Fruit fly (Drosophila melanogaster) whole organism, adult: ENCODE results near the gene CG4613.

Experiments
- CG11617 ChIP-seq: fragments of 200-800 bp; sonication (Bioruptor generic); optimal IDR thresholded peaks from 2 replicates; lab custom pipeline; 2017; ENCODE audit warnings: mild to moderate bottlenecking, missing biosample characterization, missing genetic modification reagents, missing genetic modification characterization
- CG12768 ChIP-seq: fragments of 200-800 bp; sonication (Bioruptor generic); optimal IDR thresholded peaks from 2 replicates; lab custom pipeline; 2017; ENCODE audit warnings: missing biosample characterization, missing genetic modification characterization, mild to moderate bottlenecking, moderate library complexity, missing genetic modification reagents
- CG14711 ChIP-seq: fragments of 200-800 bp; sonication (Bioruptor generic); optimal IDR thresholded peaks from 2 replicates; lab custom pipeline; 2018; ENCODE audit warnings: missing biosample characterization, mild to moderate bottlenecking, missing genetic modification characterization, moderate library complexity
- CG1620 ChIP-seq: fragments of 200-800 bp; sonication (Bioruptor generic); optimal IDR thresholded peaks from 2 replicates; lab custom pipeline; 2016; ENCODE audit warnings: missing biosample characterization, missing genetic modification characterization
- CG33017 ChIP-seq: fragments of 200-800 bp; sonication (Bioruptor generic); optimal IDR thresholded peaks from 2 replicates; lab custom pipeline; 2018; ENCODE audit warnings: missing biosample characterization, mild to moderate bottlenecking, missing genetic modification characterization, moderate library complexity
- CG5204 ChIP-seq: fragments of 200-800 bp; sonication (Bioruptor generic); optimal IDR thresholded peaks from 2 replicates; lab custom pipeline; 2016; ENCODE audit warnings: missing biosample characterization, missing genetic modification characterization
- CG7045 ChIP-seq: fragments of 200-800 bp; sonication (Bioruptor generic); optimal IDR thresholded peaks from 2 replicates; lab custom pipeline; 2017; ENCODE audit warnings: missing biosample characterization, mild to moderate bottlenecking, missing genetic modification characterization
- CG7101 ChIP-seq: fragments of 200-800 bp; sonication (Bioruptor generic); optimal IDR thresholded peaks from 2 replicates; lab custom pipeline; 2018; ENCODE audit warnings: missing biosample characterization, mild to moderate bottlenecking, missing genetic modification characterization, moderate library complexity
- Clk ChIP-seq: fragments of 200-800 bp; sonication (Bioruptor generic); optimal IDR thresholded peaks from 2 replicates; lab custom pipeline; 2017; ENCODE audit warnings: missing biosample characterization, missing genetic modification characterization
- Crg-1 ChIP-seq: fragments of 200-800 bp; sonication (Bioruptor generic); optimal IDR thresholded peaks from 2 replicates; lab custom pipeline; 2016; ENCODE audit warnings: missing biosample characterization, missing genetic modification characterization
- Hr96 ChIP-seq: fragments of 200-800 bp; sonication (Bioruptor generic); optimal IDR thresholded peaks from 2 replicates; lab custom pipeline; 2016; ENCODE audit warnings: missing biosample characterization, missing genetic modification characterization
- Mnt ChIP-seq: fragments of 200-800 bp; sonication (Bioruptor generic); optimal IDR thresholded peaks from 2 replicates; lab custom pipeline; 2016; ENCODE audit warnings: missing biosample characterization, mild to moderate bottlenecking, missing genetic modification characterization
- bab1 ChIP-seq: fragments of 200-800 bp; sonication (Bioruptor generic); optimal IDR thresholded peaks from 3 replicates; lab custom pipeline; 2019; ENCODE audit warnings: missing biosample characterization, mild to moderate bottlenecking, missing genetic modification characterization, moderate library complexity
- cic ChIP-seq: fragments of 200-800 bp; sonication (Bioruptor generic); optimal IDR thresholded peaks from 2 replicates; lab custom pipeline; 2017; ENCODE audit warnings: missing biosample characterization, mild to moderate bottlenecking, missing genetic modification characterization, moderate library complexity
- cnc ChIP-seq, 2 experiments: fragments of >200 bp; optimal IDR thresholded peaks; 2 replicates each; lab custom pipeline; 2017
- kay ChIP-seq: fragments of 200-800 bp; sonication (Bioruptor generic); peaks from one replicate; lab custom pipeline; 2016; ENCODE audit warnings: missing biosample characterization, missing genetic modification characterization, borderline replicate concordance
- ovo ChIP-seq: fragments of 200-800 bp; sonication (Bioruptor generic); optimal IDR thresholded peaks from 2 replicates; lab custom pipeline; 2016; ENCODE audit warnings: missing biosample characterization, missing genetic modification characterization
- pad ChIP-seq: fragments of 200-800 bp; sonication (Bioruptor generic); optimal IDR thresholded peaks from 3 replicates; lab custom pipeline; 2017; ENCODE audit warnings: missing biosample characterization, missing genetic modification characterization, mild to moderate bottlenecking, moderate library complexity, missing genetic modification reagents
- tj ChIP-seq: fragments of 200-800 bp; sonication (Bioruptor generic); optimal IDR thresholded peaks from 3 replicates; lab custom pipeline; 2017; ENCODE audit warnings: missing biosample characterization, mild to moderate bottlenecking, missing genetic modification characterization, moderate library complexity
- toe ChIP-seq: fragments of 200-800 bp; sonication (Bioruptor generic); optimal IDR thresholded peaks from 2 replicates; lab custom pipeline; 2016; ENCODE audit warnings: missing biosample characterization, missing genetic modification characterization

The CG4613 gene

DNA sequence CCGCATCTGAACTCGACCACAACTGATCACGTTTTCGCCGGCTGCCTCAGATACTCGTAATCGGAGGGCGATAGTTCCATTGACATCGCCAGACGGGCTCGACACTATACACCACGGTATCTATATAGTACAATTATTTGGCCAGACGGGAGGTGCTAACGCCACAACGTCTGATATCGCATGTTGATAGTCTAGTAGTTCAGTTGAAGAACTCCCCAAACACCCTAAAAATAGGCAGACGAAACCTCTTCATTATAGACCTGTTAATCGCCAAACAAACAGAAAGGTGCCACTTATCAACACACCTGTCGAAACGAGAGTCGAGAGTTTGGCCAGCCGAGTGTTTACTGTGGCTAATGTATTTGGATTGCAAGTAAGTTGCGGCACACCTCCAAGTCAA, 33.6 kb upstream of the CG4613 start:
- TF ChIP-seq CG11617 (GFP tag; lab: Kevin White, UChicago): peak; percentile 0
- TF ChIP-seq CG14711: peak; percentile 17
- no peak for TF ChIP-seq Clk
- TF ChIP-seq Hr96 (GFP tag; lab: Kevin White, UChicago): peak; percentile 26
- TF ChIP-seq CG12768 (GFP tag; lab: Kevin White, UChicago): no peak
- TF ChIP-seq tj (GFP tag; lab: Kevin White, UChicago): peak; percentile 12
- no peak for TF ChIP-seq CG33017 (tag; lab: Kevin White, UChicago)
- TF ChIP-seq CG7045 (GFP tag; lab: Kevin White, UChicago): peak; percentile 27
- TF ChIP-seq kay (GFP tag; lab: Kevin White, UChicago): no peak
- TF ChIP-seq pad: no peak
- no peak for TF ChIP-seq cnc (optimal IDR thresholded peaks at IDR 0.05; lab: Kevin White, UChicago)
- peak; percentile 59 for TF ChIP-seq Crg-1 (GFP tag; lab: Kevin White, UChicago)
- TF ChIP-seq bab1 (GFP tag; lab: Kevin White, UChicago): peak; percentile 3
- no peak for TF ChIP-seq CG1620 (GFP tag; lab: Kevin White, UChicago)
- peak; percentile 18 for TF ChIP-seq CG7101 (tag; lab: Kevin White, UChicago)
- peak; percentile 86 for TF ChIP-seq cic (GFP tag; lab: Kevin White, UChicago)
- TF ChIP-seq CG5204 (GFP tag; lab: Kevin White, UChicago): no peak
- TF ChIP-seq ovo (GFP tag; lab: Kevin White, UChicago): no peak
- TF ChIP-seq Mnt (GFP tag; lab: Kevin White, UChicago): peak; percentile 48
- TF ChIP-seq toe (GFP tag; lab: Kevin White, UChicago): no peak

DNA sequence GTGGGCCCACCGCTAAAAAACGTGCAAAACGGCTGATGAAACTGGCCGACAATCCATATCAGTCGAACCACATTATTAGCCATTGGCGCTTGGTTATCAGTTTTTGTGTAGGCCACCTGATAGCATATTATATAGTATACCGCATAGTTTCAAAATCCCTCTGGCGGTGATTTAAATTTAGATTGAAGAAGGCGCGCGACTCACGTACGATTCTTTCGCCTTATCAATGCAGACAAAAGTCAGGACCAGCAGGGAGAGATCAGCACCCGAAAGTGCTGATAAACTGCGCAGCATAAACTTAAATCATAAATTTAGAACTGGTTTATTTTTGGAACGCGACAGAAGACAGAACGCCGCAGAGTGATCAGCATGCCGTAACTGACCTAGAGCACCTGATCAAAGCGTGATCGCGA, 32.4 kb upstream of the CG4613 start:
- TF ChIP-seq CG14711: no peak
- no peak for TF ChIP-seq Mnt (GFP tag; lab: Kevin White, UChicago)
- TF ChIP-seq bab1 (GFP tag; lab: Kevin White, UChicago): no peak
- TF ChIP-seq Clk: no peak
- no peak for TF ChIP-seq CG12768 (GFP tag; lab: Kevin White, UChicago)
- no peak for TF ChIP-seq ovo (GFP tag; lab: Kevin White, UChicago)
- no peak for TF ChIP-seq kay (GFP tag; lab: Kevin White, UChicago)
- no peak for TF ChIP-seq pad
- no peak for TF ChIP-seq cic (GFP tag; lab: Kevin White, UChicago)
- TF ChIP-seq Hr96 (GFP tag; lab: Kevin White, UChicago): no peak
- no peak for TF ChIP-seq CG5204 (GFP tag; lab: Kevin White, UChicago)
- TF ChIP-seq CG7101 (tag; lab: Kevin White, UChicago): no peak
- TF ChIP-seq CG7045 (GFP tag; lab: Kevin White, UChicago): no peak
- TF ChIP-seq Crg-1 (GFP tag; lab: Kevin White, UChicago): no peak
- TF ChIP-seq cnc (optimal IDR thresholded peaks at IDR 0.05; lab: Kevin White, UChicago): no peak
- TF ChIP-seq CG1620 (GFP tag; lab: Kevin White, UChicago): no peak
- no peak for TF ChIP-seq CG33017 (tag; lab: Kevin White, UChicago)
- TF ChIP-seq CG11617 (GFP tag; lab: Kevin White, UChicago): no peak
- TF ChIP-seq tj (GFP tag; lab: Kevin White, UChicago): no peak

DNA sequence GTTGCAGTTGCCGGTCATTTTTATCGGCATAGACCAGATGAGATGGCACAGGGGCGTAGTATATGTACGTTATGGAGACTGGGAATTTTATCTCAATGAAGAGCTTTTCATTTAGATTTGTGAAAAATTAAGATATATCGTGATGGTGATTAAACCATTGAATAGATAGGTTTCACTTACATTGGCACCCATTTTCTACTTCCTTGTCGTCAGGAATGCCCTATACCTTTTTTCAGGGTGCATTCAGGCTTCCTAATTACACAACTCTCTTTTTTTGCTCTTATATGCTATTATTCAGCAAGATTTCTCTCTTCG, 31.4 kb upstream of the CG4613 start:
- no peak for TF ChIP-seq tj (GFP tag; lab: Kevin White, UChicago)
- no peak for TF ChIP-seq CG14711
- no peak for TF ChIP-seq cic (GFP tag; lab: Kevin White, UChicago)
- TF ChIP-seq bab1 (GFP tag; lab: Kevin White, UChicago): no peak
- no peak for TF ChIP-seq ovo (GFP tag; lab: Kevin White, UChicago)
- no peak for TF ChIP-seq toe (GFP tag; lab: Kevin White, UChicago)
- no peak for TF ChIP-seq CG11617 (GFP tag; lab: Kevin White, UChicago)
- TF ChIP-seq Hr96 (GFP tag; lab: Kevin White, UChicago): no peak
- no peak for TF ChIP-seq CG1620 (GFP tag; lab: Kevin White, UChicago)
- no peak for TF ChIP-seq pad
- no peak for TF ChIP-seq CG33017 (tag; lab: Kevin White, UChicago)
- TF ChIP-seq CG12768 (GFP tag; lab: Kevin White, UChicago): no peak
- no peak for TF ChIP-seq CG5204 (GFP tag; lab: Kevin White, UChicago)
- no peak for TF ChIP-seq cnc (optimal IDR thresholded peaks at IDR 0.05; lab: Kevin White, UChicago)
- TF ChIP-seq Mnt (GFP tag; lab: Kevin White, UChicago): no peak
- no peak for TF ChIP-seq CG7045 (GFP tag; lab: Kevin White, UChicago)
- no peak for TF ChIP-seq Clk
- TF ChIP-seq Crg-1 (GFP tag; lab: Kevin White, UChicago): no peak

DNA sequence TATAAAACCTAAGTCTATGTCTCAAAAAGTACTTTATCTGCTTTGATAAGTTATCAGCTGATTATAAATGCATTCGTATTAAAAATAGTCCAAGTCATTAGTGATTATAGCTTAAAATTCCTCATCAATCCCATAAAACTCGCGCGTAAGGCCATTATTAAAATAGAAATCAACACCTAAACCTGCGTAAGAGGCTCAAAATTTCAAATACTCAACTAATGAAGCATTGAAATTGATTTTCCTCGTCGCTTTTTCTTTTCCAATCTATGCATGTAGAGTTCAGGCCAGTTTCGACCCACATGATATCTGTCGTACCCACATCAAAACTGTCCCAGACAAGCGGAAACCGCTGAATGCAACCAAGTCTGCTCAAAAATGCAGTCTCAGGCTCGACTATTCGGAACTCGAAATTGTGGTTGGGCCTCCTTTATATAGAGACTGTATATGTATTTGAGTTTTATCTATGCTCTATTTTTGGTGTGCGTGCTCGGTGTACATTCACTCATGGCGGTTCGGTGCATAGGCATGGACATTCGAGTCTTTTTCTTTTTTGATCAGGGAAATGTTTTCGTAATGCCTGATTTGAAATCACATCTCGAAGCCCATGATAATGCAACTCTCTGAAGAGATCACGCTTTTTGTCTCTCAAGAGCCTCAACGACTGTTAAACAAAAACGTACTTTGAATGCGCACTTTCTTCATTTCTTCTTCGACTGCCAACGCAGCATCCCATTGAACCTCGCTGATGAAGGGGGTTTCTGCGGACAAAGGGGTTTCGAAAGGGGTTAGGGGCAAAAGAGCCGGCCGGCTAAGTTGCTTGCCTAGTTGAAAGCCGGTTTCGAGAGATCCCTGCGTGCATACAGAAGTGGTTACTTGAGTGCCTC, 30.8 kb upstream of the CG4613 start:
- no peak for TF ChIP-seq CG7045 (GFP tag; lab: Kevin White, UChicago)
- TF ChIP-seq CG11617 (GFP tag; lab: Kevin White, UChicago): no peak
- no peak for TF ChIP-seq CG12768 (GFP tag; lab: Kevin White, UChicago)
- no peak for TF ChIP-seq CG7101 (tag; lab: Kevin White, UChicago)
- no peak for TF ChIP-seq Hr96 (GFP tag; lab: Kevin White, UChicago)
- no peak for TF ChIP-seq CG1620 (GFP tag; lab: Kevin White, UChicago)

DNA sequence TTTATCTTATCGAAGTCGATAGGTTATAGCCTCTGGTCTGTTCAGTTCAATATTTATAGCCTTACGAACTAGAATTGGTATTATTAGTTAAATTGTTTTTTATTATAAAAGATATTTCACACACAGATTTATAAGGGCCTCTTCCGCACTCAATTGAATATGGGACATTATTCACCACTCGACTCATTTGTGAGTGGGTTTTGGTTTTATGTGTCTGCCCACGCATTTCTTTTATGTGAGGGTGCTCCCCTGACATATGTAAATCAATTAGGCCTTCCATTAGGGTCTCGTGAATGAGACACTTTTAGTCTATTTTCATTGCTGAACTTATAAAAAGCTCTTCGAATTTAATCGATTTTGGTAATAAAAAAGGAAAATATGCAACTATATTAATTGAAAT, 30.1 kb upstream of the CG4613 start:
- TF ChIP-seq bab1 (GFP tag; lab: Kevin White, UChicago) (no peak), Crg-1 (GFP tag; lab: Kevin White, UChicago) (no peak), kay (GFP tag; lab: Kevin White, UChicago) (peak; percentile 41), CG7101 (tag; lab: Kevin White, UChicago) (no peak), cic (GFP tag; lab: Kevin White, UChicago) (no peak)
